Worm (Caenorhabditis elegans) whole organism, L4 larva: Measurements from ENCODE around the gene C07G1.7.
A peak's percentile ranks its signal among the peaks of the same experiment; 100 is the strongest.

Source experiments
- F49E8.2 ChIP-seq: sonication (generic microtip); optimal IDR thresholded peaks from 2 replicates; lab custom pipeline; 2016; ENCODE audit warnings: missing compliant biosample characterization, mild to moderate bottlenecking, missing genetic modification characterization, borderline replicate concordance
- T20F7.1 ChIP-seq: fragments of 200-800 bp; sonication (Bioruptor generic); optimal IDR thresholded peaks from 2 replicates; lab custom pipeline; 2018; ENCODE audit warnings: mild to moderate bottlenecking, missing genetic modification characterization, missing compliant biosample characterization
- Y48G9A.11 ChIP-seq: fragments of 200-800 bp; sonication (Bioruptor generic); IDR thresholded peaks from 2 replicates; pipeline ENCODE4 v1.3.6; 2022; ENCODE audit warnings: missing genetic modification reagents, missing genetic modification characterization, missing compliant biosample characterization
- Y75B8A.6 ChIP-seq: fragments of 200-800 bp; sonication (Bioruptor generic); IDR thresholded peaks from 2 replicates; pipeline ENCODE4 v1.3.6; 2022; ENCODE audit warnings: missing genetic modification reagents, missing genetic modification characterization, missing compliant biosample characterization
- ZK337.2 ChIP-seq: fragments of 200-800 bp; sonication (Bioruptor generic); IDR thresholded peaks from 2 replicates; pipeline ENCODE4 v1.3.6; 2022; ENCODE audit warnings: missing genetic modification reagents, missing genetic modification characterization, missing compliant biosample characterization
- aly-2 ChIP-seq: sonication (generic microtip); optimal IDR thresholded peaks from 2 replicates; lab custom pipeline; 2018; ENCODE audit warnings: missing biosample characterization, missing genetic modification characterization
- arid-1 ChIP-seq: fragments of 200-800 bp; sonication (Bioruptor generic); conservative IDR thresholded peaks from 2 replicates; pipeline ENCODE4 v1.3.6; 2022; ENCODE audit warnings: missing genetic modification reagents, missing genetic modification characterization, missing compliant biosample characterization
- ceh-20 ChIP-seq: fragments of 200-800 bp; sonication (Bioruptor generic); IDR thresholded peaks from 2 replicates; pipeline ENCODE4 v1.3.6; 2022; ENCODE audit warnings: missing genetic modification reagents, missing genetic modification characterization, missing compliant biosample characterization
- ceh-32 ChIP-seq: sonication (generic microtip); optimal IDR thresholded peaks from 2 replicates; lab custom pipeline; 2016; ENCODE audit warnings: mild to moderate bottlenecking, missing genetic modification characterization, missing compliant biosample characterization; ENCODE audit not compliant: poor library complexity
- cey-2 ChIP-seq: sonication (generic microtip); optimal IDR thresholded peaks from 3 replicates; lab custom pipeline; 2017; ENCODE audit warnings: missing genetic modification characterization, mild to moderate bottlenecking, missing compliant biosample characterization, antibody characterized with exemption, borderline replicate concordance; ENCODE audit not compliant: insufficient read depth
- daf-16 ChIP-seq, 3 experiments: sonication (generic microtip); optimal IDR thresholded peaks; 2 replicates each; lab custom pipeline; 2016 to 2017; ENCODE audit warnings: missing genetic modification characterization in 3 of 3, missing genetic modification reagents in 3 of 3, mild to moderate bottlenecking in 2 of 3, missing compliant biosample characterization in 2 of 3, missing biosample characterization in 1 of 3, moderate library complexity in 1 of 3
- daf-8 ChIP-seq: fragments of 200-800 bp; sonication (Bioruptor generic); IDR thresholded peaks from 2 replicates; pipeline ENCODE4 v1.3.6; 2022; ENCODE audit warnings: missing genetic modification characterization, missing compliant biosample characterization
- dmd-6 ChIP-seq: fragments of 200-800 bp; sonication (Bioruptor generic); IDR thresholded peaks from 2 replicates; pipeline ENCODE4 v1.3.6; 2022; ENCODE audit warnings: missing genetic modification reagents, missing genetic modification characterization, missing compliant biosample characterization
- dve-1 ChIP-seq: sonication (generic microtip); optimal IDR thresholded peaks from 2 replicates; lab custom pipeline; 2017; ENCODE audit warnings: antibody characterized with exemption, mild to moderate bottlenecking, missing genetic modification characterization, missing compliant biosample characterization; ENCODE audit not compliant: insufficient read depth
- egl-27 ChIP-seq: sonication (generic microtip); optimal IDR thresholded peaks from 3 replicates; lab custom pipeline; 2017; ENCODE audit warnings: missing biosample characterization, missing genetic modification reagents, missing genetic modification characterization
- fos-1 ChIP-seq: fragments of 150-350 bp; optimal IDR thresholded peaks from 2 replicates; lab custom pipeline; 2014; ENCODE audit warnings: missing biosample characterization, missing genetic modification characterization
- hif-1 ChIP-seq, 2 experiments: sonication (generic microtip); optimal IDR thresholded peaks; 2 replicates each; lab custom pipeline; 2016 to 2017; ENCODE audit warnings: missing compliant biosample characterization in 2 of 2, missing genetic modification characterization in 2 of 2, missing genetic modification reagents in 2 of 2, missing genotype in 2 of 2, mild to moderate bottlenecking in 1 of 2
- hlh-11 ChIP-seq: fragments of 200-800 bp; sonication (Bioruptor generic); optimal IDR thresholded peaks from 2 replicates; lab custom pipeline; 2018; ENCODE audit warnings: mild to moderate bottlenecking, missing genetic modification characterization, missing compliant biosample characterization
- hmg-1.1 ChIP-seq: fragments of 200-800 bp; sonication (Bioruptor generic); IDR thresholded peaks from 2 replicates; pipeline ENCODE4 v1.3.6; 2022; ENCODE audit warnings: missing genetic modification reagents, missing genetic modification characterization, missing compliant biosample characterization
- lim-7 ChIP-seq: fragments of 200-800 bp; sonication (Bioruptor generic); IDR thresholded peaks from 2 replicates; pipeline ENCODE4 v1.3.6; 2022; ENCODE audit warnings: missing genetic modification characterization, missing compliant biosample characterization
- lin-1 ChIP-seq: fragments of 200-800 bp; sonication (Bioruptor generic); IDR thresholded peaks from 2 replicates; pipeline ENCODE4 v1.3.6; 2022; ENCODE audit warnings: missing genetic modification reagents, missing genetic modification characterization, missing compliant biosample characterization
- lin-29 ChIP-seq: fragments of 200-800 bp; sonication (Bioruptor generic); IDR thresholded peaks from 2 replicates; pipeline ENCODE4 v1.3.6; 2022; ENCODE audit warnings: missing genetic modification reagents, missing genetic modification characterization, missing compliant biosample characterization
- lin-38 ChIP-seq: fragments of 200-800 bp; sonication (Bioruptor generic); IDR thresholded peaks from 2 replicates; pipeline ENCODE4 v1.3.6; 2022; ENCODE audit warnings: missing genetic modification reagents, missing genetic modification characterization, missing compliant biosample characterization
- lin-39 ChIP-seq: fragments of 150-350 bp; optimal IDR thresholded peaks from 2 replicates; lab custom pipeline; 2014; ENCODE audit warnings: missing biosample characterization, missing genetic modification reagents, missing genetic modification characterization
- lir-3 ChIP-seq: sonication (generic microtip); optimal IDR thresholded peaks from 2 replicates; lab custom pipeline; 2016; ENCODE audit warnings: mild to moderate bottlenecking, missing genetic modification characterization, missing compliant biosample characterization
- madf-5 ChIP-seq, 2 experiments: fragments of 200-800 bp; sonication (Bioruptor generic); IDR thresholded peaks; 2 replicates each; pipeline ENCODE4 v1.3.6; 2022; ENCODE audit warnings: missing compliant biosample characterization in 2 of 2, missing genetic modification characterization in 2 of 2
- mdl-1 ChIP-seq, 2 experiments: fragments of 150-350 bp in 1 of 2; sonication (generic microtip) in 1 of 2; optimal IDR thresholded peaks; 2 replicates each; lab custom pipeline; 2014 to 2017; ENCODE audit warnings: missing biosample characterization in 2 of 2, missing genetic modification characterization in 2 of 2
- mdt-29 ChIP-seq: fragments of 200-800 bp; sonication (Bioruptor generic); IDR thresholded peaks from 2 replicates; pipeline ENCODE4 v1.3.6; 2022; ENCODE audit warnings: missing genetic modification reagents, missing genetic modification characterization, missing compliant biosample characterization
- mep-1 ChIP-seq: fragments of 150-350 bp; sonication (generic microtip); optimal IDR thresholded peaks from 3 replicates; lab custom pipeline; 2014; ENCODE audit warnings: missing biosample characterization, missing genetic modification characterization
- mxl-3 ChIP-seq: fragments of 200-800 bp; sonication (Bioruptor generic); optimal IDR thresholded peaks from 2 replicates; lab custom pipeline; 2018; ENCODE audit warnings: mild to moderate bottlenecking, missing genetic modification characterization, missing compliant biosample characterization
- nhr-10 ChIP-seq: fragments of 150-350 bp; optimal IDR thresholded peaks from 2 replicates; lab custom pipeline; 2014; ENCODE audit warnings: missing biosample characterization, missing genetic modification characterization
- nhr-111 ChIP-seq: fragments of 200-800 bp; sonication (Bioruptor generic); optimal IDR thresholded peaks from 2 replicates; lab custom pipeline; 2018; ENCODE audit warnings: mild to moderate bottlenecking, missing genetic modification characterization, missing compliant biosample characterization
- nhr-25 ChIP-seq: sonication (generic microtip); optimal IDR thresholded peaks from 2 replicates; lab custom pipeline; 2017; ENCODE audit warnings: missing genetic modification characterization, mild to moderate bottlenecking, missing compliant biosample characterization, antibody characterized with exemption, moderate library complexity, borderline replicate concordance; ENCODE audit not compliant: insufficient read depth
- nhr-28 ChIP-seq: fragments of 150-350 bp; optimal IDR thresholded peaks from 2 replicates; lab custom pipeline; 2014; ENCODE audit warnings: missing biosample characterization, missing genetic modification characterization
- nhr-6 ChIP-seq: fragments of 150-350 bp; optimal IDR thresholded peaks from 2 replicates; lab custom pipeline; 2014; ENCODE audit warnings: missing biosample characterization, missing genetic modification characterization
- nhr-76 ChIP-seq: fragments of 150-350 bp; optimal IDR thresholded peaks from 2 replicates; lab custom pipeline; 2014; ENCODE audit warnings: missing biosample characterization, missing genetic modification characterization
- saeg-2 ChIP-seq: fragments of 200-800 bp; sonication (Bioruptor generic); IDR thresholded peaks from 2 replicates; pipeline ENCODE4 v1.3.6; 2022; ENCODE audit warnings: missing genetic modification reagents, missing genetic modification characterization, missing compliant biosample characterization
- skn-1 ChIP-seq: fragments of 150-350 bp; optimal IDR thresholded peaks from 2 replicates; lab custom pipeline; 2014; ENCODE audit warnings: missing biosample characterization, missing genetic modification characterization
- snpc-1.2 ChIP-seq: fragments of 200-800 bp; sonication (Bioruptor generic); IDR thresholded peaks from 2 replicates; pipeline ENCODE4 v1.3.6; 2022; ENCODE audit warnings: missing genetic modification reagents, missing genetic modification characterization, missing compliant biosample characterization
- spr-1 ChIP-seq: sonication (generic microtip); optimal IDR thresholded peaks from 2 replicates; lab custom pipeline; 2016; ENCODE audit warnings: mild to moderate bottlenecking, missing genetic modification characterization, missing compliant biosample characterization
- tra-1 ChIP-seq: fragments of 200-800 bp; sonication (Bioruptor generic); IDR thresholded peaks from 2 replicates; pipeline ENCODE4 v1.3.6; 2022; ENCODE audit warnings: missing genetic modification reagents, missing genetic modification characterization, missing compliant biosample characterization
- unc-39 ChIP-seq: sonication (generic microtip); optimal IDR thresholded peaks from 2 replicates; lab custom pipeline; 2017; ENCODE audit warnings: missing biosample characterization, missing genetic modification characterization
- unc-62 ChIP-seq, 3 experiments: fragments of 150-350 bp in 1 of 3; sonication (generic microtip); optimal IDR thresholded peaks in 2 of 3; peaks in 1 of 3; 1 replicate in 1 of 3; 2 replicates in 2 of 3; lab custom pipeline; 2014 to 2017; ENCODE audit warnings: missing biosample characterization in 3 of 3, missing genetic modification characterization in 3 of 3, missing genetic modification reagents in 3 of 3, missing genotype in 1 of 3
- ztf-11 ChIP-seq: fragments of 150-350 bp; optimal IDR thresholded peaks from 2 replicates; lab custom pipeline; 2014; ENCODE audit warnings: missing biosample characterization, missing genetic modification characterization

Gene C07G1.7

DNA sequence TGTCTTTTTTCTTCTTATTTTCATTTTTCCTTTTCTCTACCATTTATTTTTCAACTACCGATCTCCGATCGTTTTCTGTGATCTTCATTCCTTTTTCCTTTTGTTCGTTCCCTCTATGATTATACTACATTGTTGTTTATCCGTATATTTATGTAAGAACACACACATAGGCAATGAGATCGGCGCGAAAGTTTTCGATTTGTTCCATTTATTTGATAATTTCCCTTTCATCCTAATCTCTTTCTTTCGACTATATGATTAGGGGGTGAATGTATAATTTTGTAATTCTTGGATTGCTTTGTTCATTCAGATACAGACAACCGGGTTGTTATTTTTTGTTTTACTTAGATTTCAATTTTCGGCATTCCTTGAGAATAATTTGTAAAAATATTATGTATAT is 38.0 kb downstream of the C07G1.7 start:
- TF ChIP-seq ztf-11 (tag; lab: Kevin White, UChicago) (no peak), unc-62 (GFP tag; optimal IDR thresholded peaks at IDR 0.05 in 1 of 2; lab: Kevin White, UChicago) (peak in 1 of 2 experiments; percentile 13), unc-62 (tag; optimal IDR thresholded peaks at IDR 0.05; lab: Kevin White, UChicago) (no peak), nhr-111 (GFP tag; lab: Kevin White, UChicago) (no peak)

DNA sequence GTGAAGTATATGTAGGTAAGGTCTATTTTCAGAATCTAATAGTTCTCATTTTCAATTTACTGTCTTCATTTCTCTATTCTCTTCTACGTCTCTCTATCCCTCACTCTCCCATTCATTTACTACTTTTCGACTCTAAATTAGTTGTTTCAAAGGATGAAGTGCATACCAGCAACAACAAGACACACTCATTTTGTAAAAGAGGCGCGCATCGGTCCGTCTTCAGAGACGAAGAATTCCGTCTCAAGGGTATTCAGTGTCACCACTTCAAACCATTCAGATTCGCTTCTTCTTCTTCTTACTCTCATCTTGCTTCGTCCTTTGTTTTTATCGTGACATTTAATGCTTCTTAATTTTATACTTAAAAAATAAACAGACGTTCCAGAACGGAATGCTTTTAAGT is 40.3 kb downstream of the C07G1.7 start:
- no peak for TF ChIP-seq egl-27 (tag; lab: Kevin White, UChicago)
- no peak for TF ChIP-seq daf-16 (GFP tag; optimal IDR thresholded peaks at IDR 0.05; lab: Kevin White, UChicago)
- no peak for TF ChIP-seq daf-16 (tag; optimal IDR thresholded peaks at IDR 0.05; lab: Kevin White, UChicago)
- TF ChIP-seq arid-1 (GFP tag; lab: Robert Waterston, UW): no peak
- TF ChIP-seq unc-39 (tag; lab: Kevin White, UChicago): no peak
- no peak for TF ChIP-seq fos-1 (tag; lab: Kevin White, UChicago)
- TF ChIP-seq ceh-32 (tag; lab: Kevin White, UChicago): no peak
- TF ChIP-seq nhr-76: no peak
- TF ChIP-seq tra-1: no peak
- TF ChIP-seq F49E8.2: no peak
- no peak for TF ChIP-seq nhr-28 (tag; lab: Kevin White, UChicago)
- no peak for TF ChIP-seq lir-3 (tag; lab: Kevin White, UChicago)

DNA sequence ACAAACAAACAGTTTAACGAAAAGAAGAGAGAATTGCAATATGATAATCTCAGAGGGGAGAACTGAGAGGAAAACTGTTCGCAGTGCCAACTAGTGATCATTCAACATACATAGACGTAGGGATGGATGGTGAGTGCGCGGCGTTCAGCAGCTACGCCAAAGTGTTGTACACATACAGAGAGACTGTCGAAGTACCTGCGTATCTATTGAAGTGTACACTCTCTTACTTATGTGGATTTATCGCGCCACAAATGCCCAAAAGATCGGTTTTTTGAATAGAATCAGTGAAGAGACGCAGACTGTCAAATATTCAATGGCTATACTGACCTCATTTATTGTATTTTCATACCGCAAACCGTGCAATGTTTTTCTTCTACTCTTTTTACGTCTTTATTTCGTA is 41.4 kb downstream of the C07G1.7 start:
- no peak for TF ChIP-seq spr-1 (tag; lab: Kevin White, UChicago)
- TF ChIP-seq ceh-32 (tag; lab: Kevin White, UChicago): no peak
- no peak for TF ChIP-seq ZK337.2
- TF ChIP-seq cey-2 (tag; lab: Kevin White, UChicago): no peak
- TF ChIP-seq aly-2: no peak
- TF ChIP-seq ztf-11 (tag; lab: Kevin White, UChicago): no peak
- TF ChIP-seq lin-29 (GFP tag; lab: Robert Waterston, UW): no peak
- TF ChIP-seq ceh-20 (GFP tag; lab: Robert Waterston, UW): no peak
- no peak for TF ChIP-seq dmd-6 (GFP tag; lab: Robert Waterston, UW)
- no peak for TF ChIP-seq nhr-10
- TF ChIP-seq snpc-1.2 (GFP tag; lab: Robert Waterston, UW): no peak
- TF ChIP-seq nhr-6 (tag; lab: Kevin White, UChicago): peak; percentile 3
- TF ChIP-seq mep-1: no peak
- no peak for TF ChIP-seq lin-1 (GFP tag; lab: Robert Waterston, UW)
- peak; percentile 77 for TF ChIP-seq nhr-28 (tag; lab: Kevin White, UChicago)
- TF ChIP-seq T20F7.1 (GFP tag; lab: Kevin White, UChicago): no peak
- TF ChIP-seq Y48G9A.11: no peak
- no peak for TF ChIP-seq hif-1 (tag; optimal IDR thresholded peaks at IDR 0.05; lab: Kevin White, UChicago)
- peak in 1 of 2 experiments; percentile 48 for TF ChIP-seq mdl-1 (tag; optimal IDR thresholded peaks at IDR 0.05; lab: Kevin White, UChicago)
- no peak for TF ChIP-seq tra-1
- TF ChIP-seq hmg-1.1: 0 out of 2 replicates have a peak, but pooled peaks have one; percentile 7
- TF ChIP-seq Y75B8A.6: no peak
- no peak for TF ChIP-seq lir-3 (tag; lab: Kevin White, UChicago)
- TF ChIP-seq lin-38 (GFP tag; lab: Robert Waterston, UW): no peak
- TF ChIP-seq dve-1 (tag; lab: Kevin White, UChicago): peak; percentile 32
- no peak for TF ChIP-seq madf-5 (GFP tag; IDR thresholded peaks at IDR 0.05; lab: Robert Waterston, UW)
- no peak for TF ChIP-seq mxl-3 (GFP tag; lab: Kevin White, UChicago)
- no peak for TF ChIP-seq mdt-29 (GFP tag; lab: Robert Waterston, UW)
- no peak for TF ChIP-seq lin-39 (tag; lab: Kevin White, UChicago)
- TF ChIP-seq saeg-2 (GFP tag; lab: Robert Waterston, UW): no peak
- TF ChIP-seq daf-8 (GFP tag; lab: Robert Waterston, UW): no peak
- TF ChIP-seq lim-7: no peak
- peak; percentile 38 for TF ChIP-seq hlh-11 (tag; lab: Kevin White, UChicago)
- TF ChIP-seq nhr-76: no peak
- peak; percentile 5 for TF ChIP-seq nhr-25 (tag; lab: Kevin White, UChicago)
- TF ChIP-seq skn-1 (tag; lab: Kevin White, UChicago): no peak
